Fruit fly (Drosophila melanogaster): ENCODE results near the gene CG14212.

Gene CG14212

DNA sequence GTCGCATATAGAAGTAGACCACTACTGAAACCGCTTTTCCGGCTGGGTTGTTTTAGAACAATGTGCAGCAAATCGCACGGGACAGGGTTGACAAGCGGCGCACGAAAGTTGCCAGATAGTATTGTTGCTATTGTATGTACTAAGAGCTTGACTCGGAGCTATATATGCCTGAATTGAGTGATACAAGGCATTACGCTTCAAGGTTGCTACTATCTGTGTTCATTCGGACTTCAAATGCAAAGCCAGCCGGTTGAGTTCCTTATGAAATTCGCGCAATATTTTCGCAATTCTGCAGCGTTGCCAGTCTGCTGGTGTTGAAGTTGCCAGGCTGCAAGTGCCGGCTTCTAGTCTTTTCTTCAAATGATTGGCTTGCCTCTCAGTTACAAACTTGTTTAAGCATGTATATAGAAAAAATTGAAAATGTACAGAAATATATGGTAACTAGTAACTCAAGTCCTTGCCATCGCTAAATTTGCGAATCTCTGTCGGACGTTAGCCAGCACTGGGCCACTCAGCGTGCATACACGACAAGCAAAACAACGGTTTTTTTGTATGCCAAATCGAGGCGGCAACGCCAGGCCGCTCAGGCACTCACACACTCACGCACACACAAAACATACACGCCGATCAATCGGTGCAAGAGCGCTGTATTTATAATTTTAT lies 26.4 kb downstream of the CG14212 start, which contains the start of the genes Ranbp21 and Elys (continued):
- TF ChIP-seq Lpt (GFP tag; optimal IDR thresholded peaks at IDR 0.05) (peak; percentile 13), CG6854 (GFP tag; optimal IDR thresholded peaks at IDR 0.05) (no peak), Sox102F (GFP tag; optimal IDR thresholded peaks at IDR 0.05) (no peak), CG11762 (GFP tag; optimal IDR thresholded peaks at IDR 0.05; ENCODE audit: insufficient read depth) (no peak), fkh (GFP tag; optimal IDR thresholded peaks at IDR 0.05) (no peak), Sox15 (GFP tag; optimal IDR thresholded peaks at IDR 0.05) (peak; percentile 55), CG1621 (tag; optimal IDR thresholded peaks at IDR 0.05) (peak; percentile 5), vri (GFP tag; optimal IDR thresholded peaks at IDR 0.05) (no peak)

DNA sequence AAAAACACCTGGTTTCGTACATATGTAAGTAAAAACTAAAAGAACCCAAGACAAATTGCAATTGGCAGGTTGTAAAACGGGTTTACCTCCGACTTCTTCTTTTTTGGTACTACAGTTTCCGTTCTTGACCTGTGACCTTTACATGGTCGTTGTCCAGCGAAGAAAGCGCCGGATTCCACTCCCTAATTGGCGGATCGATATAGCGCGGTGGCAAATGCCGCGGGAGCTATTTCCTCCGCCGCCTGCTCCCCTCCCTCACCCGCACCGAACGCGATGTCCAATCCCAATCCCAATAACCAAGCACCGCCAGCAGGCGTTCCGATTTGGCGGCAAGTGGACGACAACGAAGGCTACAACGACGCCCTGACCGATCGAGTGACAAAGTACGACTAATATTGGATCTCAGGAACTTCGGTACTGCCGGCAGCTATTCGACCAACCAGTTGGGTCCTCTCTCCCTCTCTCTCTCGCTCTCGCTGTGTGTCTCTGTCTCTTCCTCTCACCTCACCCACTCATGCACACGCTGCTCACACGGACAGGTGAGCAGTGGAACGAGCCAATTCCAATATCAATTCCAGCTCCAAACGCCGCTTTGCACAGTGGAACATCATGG lies 37.2 kb downstream of the CG14212 start:
- TF ChIP-seq CG11294 (GFP tag; IDR thresholded peaks at IDR 0.05) (no peak), esn (GFP tag; optimal IDR thresholded peaks at IDR 0.05) (no peak), Sox102F (GFP tag; optimal IDR thresholded peaks at IDR 0.05) (no peak), dsx (GFP tag; optimal IDR thresholded peaks at IDR 0.05; ENCODE audit: poor library complexity, severe bottlenecking) (peak; percentile 66), CG6854 (GFP tag; optimal IDR thresholded peaks at IDR 0.05) (peak; percentile 48), fkh (GFP tag; optimal IDR thresholded peaks at IDR 0.05) (no peak), CG8319 (GFP tag; optimal IDR thresholded peaks at IDR 0.05) (no peak), cyc (GFP tag; optimal IDR thresholded peaks at IDR 0.05) (no peak), CG15336 (GFP tag; IDR thresholded peaks at IDR 0.05) (peak; percentile 37; the same call in 1 of the 2 replicates), Eip93F (GFP tag; optimal IDR thresholded peaks at IDR 0.05) (no peak), CG7368 (GFP tag; optimal IDR thresholded peaks at IDR 0.05) (peak; percentile 11), dac (GFP tag; optimal IDR thresholded peaks at IDR 0.05) (no peak), CG9139 (GFP tag; optimal IDR thresholded peaks at IDR 0.05) (no peak), Sox15 (GFP tag; optimal IDR thresholded peaks at IDR 0.05) (no peak), CG1621 (tag; optimal IDR thresholded peaks at IDR 0.05) (no peak), CG4318 (GFP tag; optimal IDR thresholded peaks at IDR 0.05) (no peak), CG3032 (tag; optimal IDR thresholded peaks at IDR 0.05) (no peak), ss (GFP tag; optimal IDR thresholded peaks at IDR 0.05) (no peak), CG6163 (GFP tag; IDR thresholded peaks at IDR 0.05) (peak; percentile 60; the same call in 1 of the 3 replicates), Ets21C (GFP tag; optimal IDR thresholded peaks at IDR 0.05) (no peak), Sox14 (GFP tag; optimal IDR thresholded peaks at IDR 0.05) (no peak), CG11762 (GFP tag; optimal IDR thresholded peaks at IDR 0.05; ENCODE audit: insufficient read depth) (no peak), pdm3 (GFP tag; optimal IDR thresholded peaks at IDR 0.05) (no peak), OdsH (GFP tag; optimal IDR thresholded peaks at IDR 0.05) (no peak), Eip78C (GFP tag) (no peak), Ets96B (tag; optimal IDR thresholded peaks at IDR 0.05) (no peak), achi (GFP tag; optimal IDR thresholded peaks at IDR 0.05) (no peak), CG10631 (GFP tag; optimal IDR thresholded peaks at IDR 0.05) (no peak), CG8119 (GFP tag; IDR thresholded peaks at IDR 0.05) (no peak), Hr38 (GFP tag; optimal IDR thresholded peaks at IDR 0.05) (no peak), eg (GFP tag; IDR thresholded peaks at IDR 0.05) (peak; percentile 53; the same call in 1 of the 3 replicates), fd59A (GFP tag; optimal IDR thresholded peaks at IDR 0.05) (no peak), salr (GFP tag; optimal IDR thresholded peaks at IDR 0.05) (no peak), CG11902 (GFP tag; optimal IDR thresholded peaks at IDR 0.05) (no peak), topi (GFP tag; optimal IDR thresholded peaks at IDR 0.05) (no peak), CG10669 (GFP tag; optimal IDR thresholded peaks at IDR 0.05) (no peak), CG8632 (GFP tag; optimal IDR thresholded peaks at IDR 0.05) (no peak), net (GFP tag; optimal IDR thresholded peaks at IDR 0.05) (no peak), Lpt (GFP tag; optimal IDR thresholded peaks at IDR 0.05) (peak; percentile 20), CG6276 (GFP tag; optimal IDR thresholded peaks at IDR 0.05) (no peak), Blimp-1 (GFP tag; optimal IDR thresholded peaks at IDR 0.05) (no peak), Hr4 (GFP tag; optimal IDR thresholded peaks at IDR 0.05) (no peak), fd85E (GFP tag; optimal IDR thresholded peaks at IDR 0.05) (no peak)
